Worm (Caenorhabditis elegans) whole organism, early embryonic: ENCODE results near the gene Y59E9AL.36.

Source experiments
- ama-1 ChIP-seq: fragments of 150-350 bp; optimal IDR thresholded peaks from 2 replicates; lab custom pipeline; 2014
- flt-1 ChIP-seq: fragments of 200-800 bp; sonication (Bioruptor generic); IDR thresholded peaks from 2 replicates; pipeline ENCODE4 v1.3.6; 2022; ENCODE audit warnings: missing genetic modification characterization, missing compliant biosample characterization

DNA sequence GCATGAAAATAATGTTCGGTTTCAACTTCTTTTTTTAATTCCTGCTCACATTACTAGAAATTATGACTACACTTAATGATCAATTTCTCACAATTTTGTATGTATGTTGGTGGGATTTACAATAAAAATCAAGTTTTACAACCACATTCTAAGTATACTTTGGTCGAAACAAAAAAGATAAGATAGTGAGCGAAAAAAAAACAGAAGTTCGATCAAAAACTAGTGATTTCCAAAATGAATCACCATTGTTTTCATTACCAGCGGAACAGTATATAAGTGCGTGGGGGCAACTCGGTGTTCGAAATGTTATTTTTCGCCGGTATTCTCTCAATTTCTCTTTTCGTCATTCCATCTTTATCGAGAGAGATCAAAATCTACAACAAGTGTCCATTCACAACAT, 21.2 kb upstream of the Y59E9AL.36 start, which contains the start of gene thn-5:
- TF ChIP-seq ama-1 (lab: Kevin White, UChicago) (no peak), flt-1 (no peak)
